Worm (Caenorhabditis elegans) whole organism, L4 larva: ENCODE data around the gene srx-64.

Experiments
- F10B5.3 ChIP-seq: sonication (generic microtip); optimal IDR thresholded peaks from 2 replicates; lab custom pipeline; 2016; ENCODE audit warnings: mild to moderate bottlenecking, missing genetic modification characterization, missing compliant biosample characterization
- F37D6.2 ChIP-seq: sonication (generic microtip); optimal IDR thresholded peaks from 2 replicates; lab custom pipeline; 2016; ENCODE audit warnings: mild to moderate bottlenecking, missing genetic modification characterization, missing compliant biosample characterization
- ZK337.2 ChIP-seq: fragments of 200-800 bp; sonication (Bioruptor generic); IDR thresholded peaks from 2 replicates; pipeline ENCODE4 v1.3.6; 2022; ENCODE audit warnings: missing genetic modification reagents, missing genetic modification characterization, missing compliant biosample characterization
- ZK546.5 ChIP-seq, 2 experiments: sonication (generic microtip); optimal IDR thresholded peaks; 2 replicates each; lab custom pipeline; 2017; ENCODE audit warnings: missing biosample characterization in 2 of 2, missing genetic modification characterization in 2 of 2
- ceh-28 ChIP-seq: fragments of 150-350 bp; optimal IDR thresholded peaks from 2 replicates; lab custom pipeline; 2014; ENCODE audit warnings: missing biosample characterization, missing genetic modification reagents, missing genetic modification characterization
- ceh-44 ChIP-seq: fragments of 200-800 bp; sonication (Bioruptor generic); IDR thresholded peaks from 2 replicates; pipeline ENCODE4 v1.3.6; 2022; ENCODE audit warnings: missing genetic modification reagents, missing genetic modification characterization, missing compliant biosample characterization
- ceh-82 ChIP-seq: sonication (generic microtip); optimal IDR thresholded peaks from 2 replicates; lab custom pipeline; 2017; ENCODE audit warnings: missing biosample characterization, missing genetic modification characterization
- ctbp-1 ChIP-seq: fragments of 200-800 bp; sonication (Bioruptor generic); IDR thresholded peaks from 2 replicates; pipeline ENCODE4 v1.3.6; 2022; ENCODE audit warnings: missing genetic modification reagents, missing genetic modification characterization, missing compliant biosample characterization
- daf-12 ChIP-seq: fragments of 150-350 bp; optimal IDR thresholded peaks from 2 replicates; lab custom pipeline; 2014; ENCODE audit warnings: missing biosample characterization, missing genetic modification reagents, missing genetic modification characterization
- daf-16 ChIP-seq, 3 experiments: sonication (generic microtip); optimal IDR thresholded peaks; 2 replicates each; lab custom pipeline; 2016 to 2017; ENCODE audit warnings: missing genetic modification characterization in 3 of 3, missing genetic modification reagents in 3 of 3, mild to moderate bottlenecking in 2 of 3, missing compliant biosample characterization in 2 of 3, missing biosample characterization in 1 of 3, moderate library complexity in 1 of 3
- dmd-6 ChIP-seq: fragments of 200-800 bp; sonication (Bioruptor generic); IDR thresholded peaks from 2 replicates; pipeline ENCODE4 v1.3.6; 2022; ENCODE audit warnings: missing genetic modification reagents, missing genetic modification characterization, missing compliant biosample characterization
- dmd-8 ChIP-seq: fragments of 200-800 bp; sonication (Bioruptor generic); IDR thresholded peaks from 2 replicates; pipeline ENCODE4 v1.3.6; 2022; ENCODE audit warnings: missing genetic modification characterization, missing compliant biosample characterization
- dve-1 ChIP-seq: sonication (generic microtip); optimal IDR thresholded peaks from 2 replicates; lab custom pipeline; 2017; ENCODE audit warnings: antibody characterized with exemption, mild to moderate bottlenecking, missing genetic modification characterization, missing compliant biosample characterization; ENCODE audit not compliant: insufficient read depth
- gei-8 ChIP-seq: fragments of 200-800 bp; sonication (Bioruptor generic); optimal IDR thresholded peaks from 2 replicates; lab custom pipeline; 2018; ENCODE audit warnings: mild to moderate bottlenecking, missing genetic modification characterization, missing compliant biosample characterization
- hlh-11 ChIP-seq: fragments of 200-800 bp; sonication (Bioruptor generic); optimal IDR thresholded peaks from 2 replicates; lab custom pipeline; 2018; ENCODE audit warnings: mild to moderate bottlenecking, missing genetic modification characterization, missing compliant biosample characterization
- hlh-30 ChIP-seq: sonication (generic microtip); optimal IDR thresholded peaks from 2 replicates; lab custom pipeline; 2017; ENCODE audit warnings: antibody characterized with exemption, mild to moderate bottlenecking, missing genetic modification characterization, missing compliant biosample characterization; ENCODE audit not compliant: insufficient read depth
- lin-13 ChIP-seq: fragments of 150-350 bp; optimal IDR thresholded peaks from 2 replicates; lab custom pipeline; 2014; ENCODE audit warnings: missing biosample characterization, missing genetic modification reagents, missing genetic modification characterization
- lin-39 ChIP-seq: fragments of 150-350 bp; optimal IDR thresholded peaks from 2 replicates; lab custom pipeline; 2014; ENCODE audit warnings: missing biosample characterization, missing genetic modification reagents, missing genetic modification characterization
- lsy-2 ChIP-seq, 2 experiments: fragments of 150-350 bp in 1 of 2; sonication (generic microtip) in 1 of 2; optimal IDR thresholded peaks; 2 replicates each; lab custom pipeline; 2014 to 2017; ENCODE audit warnings: missing biosample characterization in 2 of 2, missing genetic modification characterization in 2 of 2
- mdl-1 ChIP-seq, 2 experiments: fragments of 150-350 bp in 1 of 2; sonication (generic microtip) in 1 of 2; optimal IDR thresholded peaks; 2 replicates each; lab custom pipeline; 2014 to 2017; ENCODE audit warnings: missing biosample characterization in 2 of 2, missing genetic modification characterization in 2 of 2
- mes-2 ChIP-seq: sonication (generic microtip); optimal IDR thresholded peaks from 2 replicates; lab custom pipeline; 2016; ENCODE audit warnings: missing genotype, mild to moderate bottlenecking, missing genetic modification characterization, missing compliant biosample characterization; ENCODE audit not compliant: poor library complexity, severe bottlenecking
- nhr-102 ChIP-seq: sonication (generic microtip); optimal IDR thresholded peaks from 2 replicates; lab custom pipeline; 2016; ENCODE audit warnings: mild to moderate bottlenecking, missing genetic modification characterization, moderate library complexity, missing compliant biosample characterization
- nhr-28 ChIP-seq: fragments of 150-350 bp; optimal IDR thresholded peaks from 2 replicates; lab custom pipeline; 2014; ENCODE audit warnings: missing biosample characterization, missing genetic modification characterization
- nhr-42 ChIP-seq: fragments of 200-800 bp; sonication (Bioruptor generic); IDR thresholded peaks from 2 replicates; pipeline ENCODE4 v1.3.6; 2022; ENCODE audit warnings: missing genetic modification characterization, missing compliant biosample characterization
- nhr-77 ChIP-seq: fragments of 150-350 bp; optimal IDR thresholded peaks from 2 replicates; lab custom pipeline; 2014; ENCODE audit warnings: missing biosample characterization, missing genetic modification characterization
- pqm-1 ChIP-seq: sonication (generic microtip); optimal IDR thresholded peaks from 2 replicates; lab custom pipeline; 2017; ENCODE audit warnings: missing biosample characterization, missing genetic modification characterization
- set-16 ChIP-seq: fragments of 200-800 bp; sonication (Bioruptor generic); IDR thresholded peaks from 2 replicates; pipeline ENCODE4 v1.3.6; 2022; ENCODE audit warnings: missing genetic modification reagents, missing genetic modification characterization, missing compliant biosample characterization
- snpc-4 ChIP-seq: fragments of 150-350 bp; optimal IDR thresholded peaks from 2 replicates; lab custom pipeline; 2014; ENCODE audit warnings: missing biosample characterization, missing genetic modification characterization
- spr-3 ChIP-seq: fragments of 200-800 bp; sonication (Bioruptor generic); optimal IDR thresholded peaks from 2 replicates; lab custom pipeline; 2018; ENCODE audit warnings: mild to moderate bottlenecking, missing genetic modification characterization, missing compliant biosample characterization
- unc-62 ChIP-seq, 3 experiments: fragments of 150-350 bp in 1 of 3; sonication (generic microtip); optimal IDR thresholded peaks in 2 of 3; peaks in 1 of 3; 1 replicate in 1 of 3; 2 replicates in 2 of 3; lab custom pipeline; 2014 to 2017; ENCODE audit warnings: missing biosample characterization in 3 of 3, missing genetic modification characterization in 3 of 3, missing genetic modification reagents in 3 of 3, missing genotype in 1 of 3
- zip-11 ChIP-seq: fragments of 200-800 bp; sonication (Bioruptor generic); IDR thresholded peaks from 2 replicates; pipeline ENCODE4 v1.3.6; 2022; ENCODE audit warnings: missing genetic modification characterization, missing compliant biosample characterization

srx-64 gene

ce11 chrV:3963715-3964114 lies 34.5 kb downstream of the srx-64 start, which contains the start of gene cyp-34A7:
Gene cyp-34A7, minus strand, starts transcription at chrV:3963815.
- no peak for TF ChIP-seq mes-2 (tag; lab: Kevin White, UChicago)
- peak; percentile 42 for TF ChIP-seq nhr-28 (tag; lab: Kevin White, UChicago)

- TF ChIP-seq nhr-77 (tag; lab: Kevin White, UChicago) (peak; percentile 84), nhr-102 (tag; lab: Kevin White, UChicago) (peak; percentile 24), F10B5.3 (tag; lab: Kevin White, UChicago) (no peak), daf-16 (GFP tag; optimal IDR thresholded peaks at IDR 0.05; lab: Kevin White, UChicago) (no peak), daf-16 (tag; optimal IDR thresholded peaks at IDR 0.05; lab: Kevin White, UChicago) (peak; percentile 2), nhr-28 (tag; lab: Kevin White, UChicago) (peak; percentile 79), set-16 (GFP tag; lab: Robert Waterston, UW) (no peak), hlh-11 (tag; lab: Kevin White, UChicago) (peak; percentile 4), mdl-1 (tag; optimal IDR thresholded peaks at IDR 0.05; lab: Kevin White, UChicago) (peak in 1 of 2 experiments; percentile 24), lin-39 (tag; lab: Kevin White, UChicago) (no peak), lsy-2 (tag; optimal IDR thresholded peaks at IDR 0.05; lab: Kevin White, UChicago) (no peak), ceh-82 (tag; lab: Kevin White, UChicago) (no peak), spr-3 (GFP tag; lab: Kevin White, UChicago) (no peak), dmd-6 (GFP tag; lab: Robert Waterston, UW) (peak; percentile 52; the same call in 1 of the 2 replicates), dve-1 (tag; lab: Kevin White, UChicago) (peak; percentile 57)
- TF ChIP-seq, all 104 proteins: peak for 8
These were observed 38.6 kb downstream of the srx-64 start, which contains the start of gene cyp-34A8 for ce11 chrV:3967762-3968161. Gene cyp-34A8, minus strand, starts transcription at chrV:3967823.

ce11 chrV:3968929-3969328 lies 39.7 kb downstream of the srx-64 start:
- TF ChIP-seq daf-12 (tag; lab: Kevin White, UChicago) (no peak), dmd-8 (GFP tag; lab: Robert Waterston, UW) (no peak), F37D6.2 (no peak), ceh-28 (no peak), unc-62 (GFP tag; optimal IDR thresholded peaks at IDR 0.05 in 1 of 2; lab: Kevin White, UChicago) (peak in 1 of 2 experiments; percentile 95), unc-62 (tag; optimal IDR thresholded peaks at IDR 0.05; lab: Kevin White, UChicago) (no peak), ctbp-1 (GFP tag; lab: Robert Waterston, UW) (no peak)

- peak; percentile 3 for TF ChIP-seq nhr-102 (tag; lab: Kevin White, UChicago)
- TF ChIP-seq lin-13, result no peak
- peak; percentile 61 for TF ChIP-seq dmd-6 (GFP tag; lab: Robert Waterston, UW)
- TF ChIP-seq dve-1 (tag; lab: Kevin White, UChicago), result peak; percentile 47
- TF ChIP-seq nhr-77 (tag; lab: Kevin White, UChicago), result peak; percentile 67
- no peak for TF ChIP-seq ceh-44
- TF ChIP-seq nhr-28 (tag; lab: Kevin White, UChicago), result peak; percentile 75
- TF ChIP-seq mes-2 (tag; lab: Kevin White, UChicago), result no peak
- TF ChIP-seq ZK337.2 (GFP tag; lab: Robert Waterston, UW), result no peak
- no peak for TF ChIP-seq gei-8 (GFP tag; lab: Kevin White, UChicago)
- peak; percentile 23 for TF ChIP-seq hlh-11 (tag; lab: Kevin White, UChicago)
- TF ChIP-seq daf-16 (GFP tag; optimal IDR thresholded peaks at IDR 0.05; lab: Kevin White, UChicago), result no peak
- peak; percentile 97 for TF ChIP-seq daf-16 (tag; optimal IDR thresholded peaks at IDR 0.05; lab: Kevin White, UChicago)
These were observed 40.5 kb downstream of the srx-64 start for ce11 chrV:3969664-3970063.

- TF ChIP-seq hlh-30 (peak; percentile 27), hlh-11 (tag; lab: Kevin White, UChicago) (peak; percentile 56), dve-1 (tag; lab: Kevin White, UChicago) (peak; percentile 75), zip-11 (GFP tag; lab: Robert Waterston, UW) (no peak), snpc-4 (tag; lab: Kevin White, UChicago) (no peak), nhr-102 (tag; lab: Kevin White, UChicago) (peak; percentile 53), dmd-6 (GFP tag; lab: Robert Waterston, UW) (peak; percentile 84), nhr-28 (tag; lab: Kevin White, UChicago) (peak; percentile 99), pqm-1 (tag; lab: Kevin White, UChicago) (peak; percentile 64), daf-16 (GFP tag; optimal IDR thresholded peaks at IDR 0.05; lab: Kevin White, UChicago) (no peak), daf-16 (tag; optimal IDR thresholded peaks at IDR 0.05; lab: Kevin White, UChicago) (peak; percentile 88), nhr-42 (GFP tag; lab: Robert Waterston, UW) (0 out of 2 replicates have a peak, but pooled peaks have one; percentile 21), nhr-77 (tag; lab: Kevin White, UChicago) (peak; percentile 99), ZK546.5 (tag; optimal IDR thresholded peaks at IDR 0.05; lab: Kevin White, UChicago) (no peak)
These were observed 41.2 kb downstream of the srx-64 start, which contains the start of gene cyp-34A9 for ce11 chrV:3970410-3970809. Gene cyp-34A9, minus strand, starts transcription at chrV:3970540.
